Fruit fly (Drosophila melanogaster) whole organism, pupa: ENCODE measurements around the gene CG15545.

Experiments used
- Pif1B ChIP-seq: fragments of 200-800 bp; sonication (Bioruptor generic); optimal IDR thresholded peaks from 3 replicates; lab custom pipeline; 2016; ENCODE audit warnings: missing biosample characterization, missing genetic modification characterization
- rn ChIP-seq: fragments of 200-800 bp; sonication (Bioruptor generic); IDR thresholded peaks from 2 replicates; pipeline ENCODE4 v1.3.6; 2022; ENCODE audit warnings: missing biosample characterization, missing genetic modification characterization

dm6 chr3R:30862471-30862870, 9.7 kb downstream of the CG15545 start:
- no peak for TF ChIP-seq rn (GFP tag; lab: Robert Waterston, UW)
- no peak for TF ChIP-seq Pif1B (GFP tag; lab: Kevin White, UChicago)
